Fruit fly (Drosophila melanogaster) whole organism, pupa: ENCODE results near the gene foi.

Source experiments
- CG10348 ChIP-seq: fragments of 200-800 bp; sonication (Bioruptor generic); IDR thresholded peaks from 2 replicates; pipeline ENCODE4 v1.3.6; 2022; ENCODE audit warnings: missing biosample characterization, missing genetic modification characterization
- CG12605 ChIP-seq: fragments of 200-800 bp; sonication (Bioruptor generic); IDR thresholded peaks from 2 replicates; pipeline ENCODE4 v1.3.6; 2022; ENCODE audit warnings: missing biosample characterization, missing genetic modification characterization
- CG14655 ChIP-seq: fragments of 200-800 bp; sonication (Bioruptor generic); optimal IDR thresholded peaks from 3 replicates; lab custom pipeline; 2017; ENCODE audit warnings: mild to moderate bottlenecking, missing biosample characterization, missing genetic modification reagents, missing genetic modification characterization
- CG4496 ChIP-seq: fragments of 200-800 bp; sonication (Bioruptor generic); IDR thresholded peaks from 3 replicates; pipeline ENCODE4 v1.3.6; 2022; ENCODE audit warnings: missing biosample characterization, missing genetic modification characterization
- EcR ChIP-seq: fragments of 200-800 bp; sonication (Bioruptor generic); optimal IDR thresholded peaks from 3 replicates; lab custom pipeline; 2019; ENCODE audit warnings: missing biosample characterization, missing genetic modification characterization, mild to moderate bottlenecking, moderate library complexity, missing genetic modification reagents
- Pif1A ChIP-seq: fragments of 200-800 bp; sonication (Bioruptor generic); optimal IDR thresholded peaks from 3 replicates; lab custom pipeline; 2016; ENCODE audit warnings: missing biosample characterization, missing genetic modification characterization
- Pif1B ChIP-seq: fragments of 200-800 bp; sonication (Bioruptor generic); optimal IDR thresholded peaks from 3 replicates; lab custom pipeline; 2016; ENCODE audit warnings: missing biosample characterization, missing genetic modification characterization
- gl ChIP-seq: fragments of 200-800 bp; sonication (Bioruptor generic); optimal IDR thresholded peaks from 2 replicates; lab custom pipeline; 2018; ENCODE audit warnings: missing biosample characterization, mild to moderate bottlenecking, missing genetic modification characterization
- rn ChIP-seq: fragments of 200-800 bp; sonication (Bioruptor generic); IDR thresholded peaks from 2 replicates; pipeline ENCODE4 v1.3.6; 2022; ENCODE audit warnings: missing biosample characterization, missing genetic modification characterization

DNA sequence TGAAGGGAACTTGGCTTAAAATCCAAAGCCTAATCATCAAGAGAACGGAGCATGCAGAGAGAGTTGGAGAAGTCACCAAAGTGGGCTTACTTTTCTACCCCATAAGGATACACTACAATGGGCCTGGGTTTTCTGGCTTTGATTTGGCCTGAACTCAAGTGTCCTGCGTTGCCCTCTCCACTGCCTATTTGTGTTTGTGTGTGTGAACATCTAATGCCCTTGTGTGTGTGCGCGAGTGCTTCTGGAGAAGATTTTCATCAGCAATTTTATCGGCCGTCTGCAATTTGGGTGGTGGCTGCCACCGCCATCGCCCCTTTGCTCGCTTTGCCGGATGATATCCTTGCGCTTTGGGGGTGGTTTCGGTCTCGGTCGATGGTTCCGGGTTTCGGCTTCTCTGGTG is 35.6 kb downstream of the foi start:
- TF ChIP-seq EcR (GFP tag; lab: Kevin White, UChicago) = no peak
- TF ChIP-seq CG4496 (GFP tag; lab: Robert Waterston, UW) = no peak
- TF ChIP-seq gl (tag; lab: Kevin White, UChicago) = no peak
- no peak for TF ChIP-seq Pif1A (GFP tag; lab: Kevin White, UChicago)
- no peak for TF ChIP-seq CG12605
- no peak for TF ChIP-seq CG14655 (GFP tag; lab: Kevin White, UChicago)
- no peak for TF ChIP-seq Pif1B (GFP tag; lab: Kevin White, UChicago)
- TF ChIP-seq CG10348 = no peak
- no peak for TF ChIP-seq rn
